Worm (Caenorhabditis elegans) whole organism, midembryonic: ENCODE results near the gene clpp-1.

Experiments
- T22C8.4 ChIP-seq: fragments of 200-800 bp; sonication (Bioruptor generic); IDR thresholded peaks from 2 replicates; pipeline ENCODE4 v1.3.6; 2022; ENCODE audit warnings: missing genetic modification characterization, missing compliant biosample characterization
- cog-1 ChIP-seq: sonication (generic microtip); optimal IDR thresholded peaks from 2 replicates; lab custom pipeline; 2016; ENCODE audit warnings: missing genetic modification characterization, missing compliant biosample characterization
- flt-1 ChIP-seq: fragments of 200-800 bp; sonication (Bioruptor generic); IDR thresholded peaks from 2 replicates; pipeline ENCODE4 v1.3.6; 2022; ENCODE audit warnings: missing genetic modification characterization, missing compliant biosample characterization
- klf-2 ChIP-seq: fragments of 200-800 bp; sonication (Bioruptor generic); conservative IDR thresholded peaks from 2 replicates; pipeline ENCODE4 v1.3.6; 2022; ENCODE audit warnings: missing genetic modification reagents, missing genetic modification characterization, missing compliant biosample characterization
- med-1 ChIP-seq: sonication (generic microtip); optimal IDR thresholded peaks from 2 replicates; lab custom pipeline; 2017; ENCODE audit warnings: missing genetic modification characterization, mild to moderate bottlenecking, missing compliant biosample characterization, antibody characterized with exemption, missing genetic modification reagents; ENCODE audit not compliant: insufficient read depth
- ref-1 ChIP-seq: fragments of 200-800 bp; sonication (Bioruptor generic); conservative IDR thresholded peaks from 2 replicates; pipeline ENCODE4 v1.3.6; 2022; ENCODE audit warnings: missing genetic modification reagents, missing genetic modification characterization, missing compliant biosample characterization
- tab-1 ChIP-seq: fragments of 200-800 bp; sonication (Bioruptor generic); IDR thresholded peaks from 2 replicates; pipeline ENCODE4 v1.3.6; 2022; ENCODE audit warnings: missing genetic modification characterization, missing compliant biosample characterization
- ztf-23 ChIP-seq: fragments of 200-800 bp; sonication (Bioruptor generic); IDR thresholded peaks from 2 replicates; pipeline ENCODE4 v1.3.6; 2022; ENCODE audit warnings: missing genetic modification reagents, missing genetic modification characterization, missing compliant biosample characterization
- ztf-29 ChIP-seq: fragments of 200-800 bp; sonication (Bioruptor generic); IDR thresholded peaks from 2 replicates; pipeline ENCODE4 v1.3.6; 2022; ENCODE audit warnings: missing genetic modification reagents, missing genetic modification characterization, missing compliant biosample characterization

Gene clpp-1

ce11 chrII:10316119-10316518 is 13.5 kb upstream of the clpp-1 start, which contains the start of gene gcy-5:
Gene gcy-5 (minus strand): TSS chrII:10316219.
- TF ChIP-seq flt-1 (no peak), T22C8.4 (GFP tag; lab: Robert Waterston, UW) (no peak), tab-1 (GFP tag; lab: Robert Waterston, UW) (no peak), klf-2 (GFP tag; lab: Robert Waterston, UW) (no peak), ref-1 (GFP tag; lab: Robert Waterston, UW) (no peak), ztf-29 (no peak), ztf-23 (GFP tag; lab: Robert Waterston, UW) (no peak), cog-1 (no peak), med-1 (GFP tag; lab: Kevin White, UChicago) (no peak)

- TF ChIP-seq ref-1 (GFP tag; lab: Robert Waterston, UW): no peak
- no peak for TF ChIP-seq tab-1 (GFP tag; lab: Robert Waterston, UW)
- no peak for TF ChIP-seq flt-1
- TF ChIP-seq med-1 (GFP tag; lab: Kevin White, UChicago): no peak
- no peak for TF ChIP-seq cog-1
- no peak for TF ChIP-seq ztf-29
- TF ChIP-seq klf-2 (GFP tag; lab: Robert Waterston, UW): no peak
- no peak for TF ChIP-seq T22C8.4 (GFP tag; lab: Robert Waterston, UW)
- TF ChIP-seq ztf-23 (GFP tag; lab: Robert Waterston, UW): no peak
These were observed 12.6 kb upstream of the clpp-1 start, which contains the start of gene idpp-8 for ce11 chrII:10315252-10315651. Gene idpp-8 (plus strand): TSS chrII:10315552.

ce11 chrII:10311973-10312372 is 9.3 kb upstream of the clpp-1 start, which contains the start of gene srlf-34:
Gene srlf-34 (plus strand): TSS chrII:10312293.
- TF ChIP-seq tab-1 (GFP tag; lab: Robert Waterston, UW) (no peak), cog-1 (no peak), klf-2 (GFP tag; lab: Robert Waterston, UW) (no peak), T22C8.4 (GFP tag; lab: Robert Waterston, UW) (no peak), med-1 (GFP tag; lab: Kevin White, UChicago) (no peak), flt-1 (no peak), ztf-29 (no peak), ztf-23 (GFP tag; lab: Robert Waterston, UW) (no peak), ref-1 (GFP tag; lab: Robert Waterston, UW) (no peak)

- TF ChIP-seq flt-1: no peak
- TF ChIP-seq ztf-29: no peak
- TF ChIP-seq ref-1 (GFP tag; lab: Robert Waterston, UW): no peak
- no peak for TF ChIP-seq tab-1 (GFP tag; lab: Robert Waterston, UW)
- no peak for TF ChIP-seq med-1 (GFP tag; lab: Kevin White, UChicago)
- TF ChIP-seq T22C8.4 (GFP tag; lab: Robert Waterston, UW): no peak
- no peak for TF ChIP-seq cog-1
- no peak for TF ChIP-seq ztf-23 (GFP tag; lab: Robert Waterston, UW)
- TF ChIP-seq klf-2 (GFP tag; lab: Robert Waterston, UW): no peak
These were observed 6.7 kb upstream of the clpp-1 start, which contains the start of gene ZK970.8 for ce11 chrII:10309337-10309736. Gene ZK970.8 (plus strand): TSS chrII:10309637.

DNA sequence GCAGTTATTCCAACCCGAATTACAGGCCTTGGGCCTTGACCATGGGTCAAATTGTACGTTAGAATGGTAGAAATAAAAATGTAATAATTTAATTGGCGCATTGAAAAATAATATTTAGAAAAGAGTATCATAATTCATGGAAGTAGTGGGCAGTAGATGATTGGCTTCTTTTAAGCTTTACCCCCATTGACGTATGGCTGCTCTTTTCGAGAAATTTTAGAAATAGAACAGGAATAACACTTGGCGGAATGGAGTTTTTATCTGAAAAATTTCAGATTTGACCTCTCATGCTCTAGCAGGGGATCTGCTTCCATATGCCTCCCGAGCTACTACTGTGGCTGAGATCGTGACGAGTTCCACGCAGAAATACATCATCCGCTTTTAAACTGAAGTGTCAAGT is 6.1 kb upstream of the clpp-1 start, which contains the start of gene gcy-4:
Gene gcy-4 (minus strand): TSS at position 101 of the 400 bp plus-strand sequence.
- TF ChIP-seq ztf-29 (no peak), tab-1 (GFP tag; lab: Robert Waterston, UW) (no peak), ztf-23 (GFP tag; lab: Robert Waterston, UW) (no peak), ref-1 (GFP tag; lab: Robert Waterston, UW) (no peak), flt-1 (no peak), klf-2 (GFP tag; lab: Robert Waterston, UW) (no peak), T22C8.4 (GFP tag; lab: Robert Waterston, UW) (no peak), med-1 (GFP tag; lab: Kevin White, UChicago) (no peak), cog-1 (no peak)

DNA sequence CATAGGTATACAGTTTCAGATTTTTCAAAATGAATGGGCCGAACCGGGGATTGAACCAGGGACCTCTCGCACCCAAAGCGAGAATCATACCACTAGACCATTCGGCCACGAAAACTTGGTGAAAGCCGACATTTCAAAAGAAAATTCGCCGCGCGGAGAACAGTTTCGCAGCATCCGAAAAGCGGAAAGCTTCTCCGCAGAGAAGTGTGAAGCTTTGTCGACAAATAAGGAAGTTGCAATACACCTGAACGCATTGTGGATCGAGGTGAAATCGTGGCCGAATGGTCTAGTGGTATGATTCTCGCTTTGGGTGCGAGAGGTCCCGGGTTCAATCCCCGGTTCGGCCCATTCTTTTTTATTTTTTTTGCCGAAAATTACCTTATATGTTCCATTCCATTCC is 2.1 kb upstream of the clpp-1 start:
- TF ChIP-seq tab-1 (GFP tag; lab: Robert Waterston, UW): peak; percentile 78; the same call in 1 of the 2 replicates
- TF ChIP-seq ztf-23 (GFP tag; lab: Robert Waterston, UW): 0 out of 2 replicates have a peak, but pooled peaks have one; percentile 34

DNA sequence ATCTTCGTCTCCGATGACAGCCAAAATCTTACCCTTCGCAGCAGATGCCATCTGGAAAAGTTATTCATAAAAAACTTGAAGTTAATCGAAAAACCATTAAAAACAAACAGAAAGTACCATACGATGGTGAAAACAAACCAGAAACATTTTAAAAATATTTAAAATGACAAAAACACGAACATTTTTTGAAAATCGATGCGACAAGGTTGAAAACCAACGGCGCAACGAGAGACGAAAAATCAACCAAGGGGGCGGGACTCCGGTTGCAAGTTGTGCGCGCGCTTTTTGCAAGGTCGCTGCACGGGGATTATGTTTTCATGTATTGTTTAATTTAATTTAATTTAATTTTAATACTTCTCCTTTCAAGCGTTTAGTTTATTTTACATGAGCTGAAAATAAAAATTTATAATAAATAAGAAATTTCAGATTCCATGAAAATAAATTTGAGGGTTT is 1.0 kb upstream of the clpp-1 start, which contains the start of gene vha-9:
Gene vha-9 (minus strand): TSS at position 51 of the 453 bp plus-strand sequence.
- TF ChIP-seq cog-1: peak; percentile 7
- peak; percentile 62 for TF ChIP-seq med-1 (GFP tag; lab: Kevin White, UChicago)
- no peak for TF ChIP-seq ztf-29
- no peak for TF ChIP-seq klf-2 (GFP tag; lab: Robert Waterston, UW)

- 0 out of 2 replicates have a peak, but pooled peaks have one; percentile 33 for TF ChIP-seq ztf-29
- 0 out of 2 replicates have a peak, but pooled peaks have one; percentile 35 for TF ChIP-seq tab-1 (GFP tag; lab: Robert Waterston, UW)
- peak; percentile 63; the same call in 1 of the 2 replicates for TF ChIP-seq ztf-23 (GFP tag; lab: Robert Waterston, UW)
- TF ChIP-seq klf-2 (GFP tag; lab: Robert Waterston, UW): 0 out of 2 replicates have a peak, but pooled peaks have one; percentile 65
These were observed 484 bp downstream of the clpp-1 start for ce11 chrII:10302141-10302574.

- TF ChIP-seq flt-1 (peak; percentile 80; the same call in 1 of the 2 replicates), ztf-23 (GFP tag; lab: Robert Waterston, UW) (peak; percentile 58; the same call in 1 of the 2 replicates), med-1 (GFP tag; lab: Kevin White, UChicago) (no peak), cog-1 (peak; percentile 46), klf-2 (GFP tag; lab: Robert Waterston, UW) (0 out of 2 replicates have a peak, but pooled peaks have one; percentile 67), ref-1 (GFP tag; lab: Robert Waterston, UW) (no peak), T22C8.4 (GFP tag; lab: Robert Waterston, UW) (no peak)
These were observed 1.7 kb downstream of the clpp-1 start, which contains the start of gene mdt-22 for ce11 chrII:10300954-10301353. Gene mdt-22 (plus strand): TSS chrII:10301216.
